Worm (Caenorhabditis elegans): ENCODE results near the gene F38B6.7.

ce11 chrX:6663780-6664437 is 34.3 kb downstream of the F38B6.7 start:
- TF ChIP-seq W03F9.2 (tag; optimal IDR thresholded peaks at IDR 0.05) (no peak), him-1 (tag; optimal IDR thresholded peaks at IDR 0.05) (no peak)

All from whole organism, L4/young adult.